Fruit fly (Drosophila melanogaster): ENCODE measurements around the gene Sfp24Bb.

DNA sequence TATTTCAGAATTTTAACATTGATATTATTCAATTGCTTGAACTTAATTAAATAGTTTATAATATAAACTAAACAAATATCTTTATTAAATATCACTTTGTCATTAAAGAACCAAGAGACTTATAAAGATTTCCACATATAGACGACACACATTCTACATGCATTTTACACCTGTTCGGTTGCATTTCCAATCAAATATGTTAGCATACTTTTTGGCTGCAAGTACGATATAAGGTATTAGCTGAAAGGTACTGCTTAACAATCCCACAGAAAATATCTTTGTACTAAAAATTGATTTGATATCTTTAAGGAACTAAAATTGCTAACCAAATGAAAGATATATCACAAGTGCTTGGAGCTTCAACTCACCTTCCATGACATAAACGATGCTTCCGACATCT lies 35.7 kb downstream of the Sfp24Bb start:
- TF ChIP-seq CG8478 (optimal IDR thresholded peaks at IDR 0.05) (no peak), psq (optimal IDR thresholded peaks at IDR 0.05) (no peak), pan (optimal IDR thresholded peaks at IDR 0.05) (no peak), Dll (optimal IDR thresholded peaks at IDR 0.05) (no peak), usp (GFP tag; optimal IDR thresholded peaks at IDR 0.05) (no peak), EcR (GFP tag; optimal IDR thresholded peaks at IDR 0.05) (no peak)

All from whole organism.